Fruit fly (Drosophila melanogaster) whole organism, embryonic: ENCODE measurements around the gene CG5850.

Experiments used
- CG10267 ChIP-seq: fragments of 200-800 bp; sonication (Bioruptor generic); optimal IDR thresholded peaks from 2 replicates; lab custom pipeline; 2018; ENCODE audit warnings: missing biosample characterization, mild to moderate bottlenecking, missing genetic modification characterization, moderate library complexity
- CG10366 ChIP-seq: fragments of 200-800 bp; sonication (Bioruptor generic); IDR thresholded peaks from 2 replicates; pipeline ENCODE4 v1.3.6; 2022; ENCODE audit warnings: missing biosample characterization, missing genetic modification characterization
- CG10959 ChIP-seq: fragments of 200-800 bp; sonication (Bioruptor generic); IDR thresholded peaks from 2 replicates; pipeline ENCODE4 v1.3.6; 2022; ENCODE audit warnings: missing biosample characterization, missing genetic modification characterization
- CG11723 ChIP-seq: fragments of 200-800 bp; sonication (Bioruptor generic); optimal IDR thresholded peaks from 2 replicates; lab custom pipeline; 2017; ENCODE audit warnings: missing biosample characterization, mild to moderate bottlenecking, missing genetic modification characterization
- CG12744 ChIP-seq: fragments of 200-800 bp; sonication (Bioruptor generic); optimal IDR thresholded peaks from 2 replicates; lab custom pipeline; 2016; ENCODE audit warnings: missing biosample characterization, missing genetic modification characterization
- CG12942 ChIP-seq: fragments of 200-800 bp; sonication (Bioruptor generic); optimal IDR thresholded peaks from 3 replicates; lab custom pipeline; 2016; ENCODE audit warnings: missing biosample characterization, missing genetic modification characterization
- CG13123 ChIP-seq: fragments of 200-800 bp; sonication (Bioruptor generic); optimal IDR thresholded peaks from 2 replicates; lab custom pipeline; 2016; ENCODE audit warnings: missing biosample characterization, missing genetic modification characterization
- CG14667 ChIP-seq: fragments of 200-800 bp; sonication (Bioruptor generic); IDR thresholded peaks from 2 replicates; pipeline ENCODE4 v1.3.6; 2022; ENCODE audit warnings: missing biosample characterization, missing genetic modification characterization
- CG14710 ChIP-seq: fragments of 200-800 bp; sonication (Bioruptor generic); optimal IDR thresholded peaks from 3 replicates; lab custom pipeline; 2019; ENCODE audit warnings: missing biosample characterization, mild to moderate bottlenecking, missing genetic modification characterization, moderate library complexity
- CG16813 ChIP-seq: fragments of 200-800 bp; sonication (Bioruptor generic); IDR thresholded peaks from 3 replicates; pipeline ENCODE4 v1.3.6; 2022; ENCODE audit warnings: missing biosample characterization, missing genetic modification characterization; ENCODE audit not compliant: partially characterized antibody
- CG18262 ChIP-seq: fragments of 200-800 bp; optimal IDR thresholded peaks from 3 replicates; lab custom pipeline; 2019; ENCODE audit warnings: missing biosample characterization, mild to moderate bottlenecking, missing genetic modification characterization, moderate library complexity
- CG18619 ChIP-seq: fragments of 200-800 bp; sonication (Bioruptor generic); optimal IDR thresholded peaks from 3 replicates; lab custom pipeline; 2017; ENCODE audit warnings: missing biosample characterization, mild to moderate bottlenecking, missing genetic modification characterization
- CG4328 ChIP-seq: fragments of 200-800 bp; sonication (Bioruptor generic); optimal IDR thresholded peaks from 3 replicates; lab custom pipeline; 2017; ENCODE audit warnings: missing biosample characterization, missing genetic modification reagents, missing genetic modification characterization
- CG9215 ChIP-seq: fragments of 200-800 bp; sonication (Bioruptor generic); IDR thresholded peaks from 2 replicates; pipeline ENCODE4 v1.3.6; 2022; ENCODE audit warnings: missing biosample characterization, missing genetic modification characterization
- CG9876 ChIP-seq: fragments of 200-800 bp; sonication (Bioruptor generic); optimal IDR thresholded peaks from 2 replicates; lab custom pipeline; 2016; ENCODE audit warnings: missing biosample characterization, missing genetic modification characterization
- D19A ChIP-seq: fragments of 200-800 bp; optimal IDR thresholded peaks from 3 replicates; lab custom pipeline; 2019; ENCODE audit warnings: missing biosample characterization, mild to moderate bottlenecking, missing genetic modification characterization, moderate library complexity
- Dfd ChIP-seq, 2 experiments: fragments of >200 bp; optimal IDR thresholded peaks; 2 replicates each; lab custom pipeline; 2017; ENCODE audit warnings: missing biosample characterization in 2 of 2, missing genetic modification characterization in 2 of 2
- HLH4C ChIP-seq: fragments of 200-800 bp; sonication (Bioruptor generic); IDR thresholded peaks from 3 replicates; pipeline ENCODE4 v1.3.6; 2022; ENCODE audit warnings: missing biosample characterization, missing genetic modification characterization; ENCODE audit not compliant: partially characterized antibody
- HmgZ ChIP-seq: fragments of 200-800 bp; sonication (Bioruptor generic); optimal IDR thresholded peaks from 2 replicates; lab custom pipeline; 2018; ENCODE audit warnings: missing biosample characterization, mild to moderate bottlenecking, missing genetic modification characterization
- MESR4 ChIP-seq: fragments of 200-800 bp; sonication (Bioruptor generic); optimal IDR thresholded peaks from 2 replicates; lab custom pipeline; 2018; ENCODE audit warnings: missing biosample characterization, mild to moderate bottlenecking, missing genetic modification characterization, moderate library complexity
- MTF-1 ChIP-seq: fragments of 200-800 bp; sonication (Bioruptor generic); optimal IDR thresholded peaks from 2 replicates; lab custom pipeline; 2018; ENCODE audit warnings: missing biosample characterization, mild to moderate bottlenecking, missing genetic modification characterization, borderline replicate concordance
- Meics ChIP-seq: fragments of 200-800 bp; sonication (Bioruptor generic); optimal IDR thresholded peaks from 2 replicates; lab custom pipeline; 2017; ENCODE audit warnings: missing biosample characterization, mild to moderate bottlenecking, missing genetic modification characterization
- Mes4 ChIP-seq: fragments of 200-800 bp; sonication (Bioruptor generic); optimal IDR thresholded peaks from 2 replicates; lab custom pipeline; 2016; ENCODE audit warnings: missing biosample characterization, missing genetic modification characterization
- NC2α ChIP-seq: fragments of 200-800 bp; sonication (Bioruptor generic); optimal IDR thresholded peaks from 2 replicates; lab custom pipeline; 2016; ENCODE audit warnings: missing biosample characterization, missing genetic modification characterization
- NK7.1 ChIP-seq: fragments of 200-800 bp; sonication (Bioruptor generic); optimal IDR thresholded peaks from 3 replicates; lab custom pipeline; 2016; ENCODE audit warnings: missing biosample characterization, missing genetic modification characterization
- Neu2 ChIP-seq: fragments of 200-800 bp; sonication (Bioruptor generic); optimal IDR thresholded peaks from 3 replicates; lab custom pipeline; 2016; ENCODE audit warnings: missing biosample characterization, missing genetic modification characterization, borderline replicate concordance
- Nf-YA ChIP-seq: fragments of 200-800 bp; sonication (Bioruptor generic); IDR thresholded peaks from 2 replicates; pipeline ENCODE4 v1.3.6; 2022; ENCODE audit warnings: missing biosample characterization, missing genetic modification characterization
- Rx ChIP-seq: fragments of 200-800 bp; sonication (Bioruptor generic); IDR thresholded peaks from 2 replicates; pipeline ENCODE4 v1.3.6; 2022; ENCODE audit warnings: missing biosample characterization, missing genetic modification characterization
- Trl ChIP-seq, 3 experiments: fragments of >200 bp in 2 of 3; fragments of 200-800 bp in 1 of 3; sonication (Bioruptor generic) in 1 of 3; optimal IDR thresholded peaks; 2 replicates in 1 of 3; 3 replicates in 2 of 3; lab custom pipeline; 2016 to 2017; ENCODE audit warnings: missing biosample characterization in 1 of 3, missing genetic modification characterization in 1 of 3
- ab ChIP-seq: fragments of 200-800 bp; sonication (Bioruptor generic); optimal IDR thresholded peaks from 2 replicates; lab custom pipeline; 2016; ENCODE audit warnings: missing biosample characterization, missing genetic modification characterization
- ash1 ChIP-seq: fragments of 200-800 bp; sonication (Bioruptor generic); optimal IDR thresholded peaks from 2 replicates; lab custom pipeline; 2018; ENCODE audit warnings: missing biosample characterization, mild to moderate bottlenecking, missing genetic modification characterization
- cad ChIP-seq: fragments of >200 bp; optimal IDR thresholded peaks from 2 replicates; lab custom pipeline; 2017; ENCODE audit warnings: missing biosample characterization, missing genetic modification characterization
- caup ChIP-seq: fragments of 200-800 bp; sonication (Bioruptor generic); optimal IDR thresholded peaks from 3 replicates; lab custom pipeline; 2017; ENCODE audit warnings: missing biosample characterization, mild to moderate bottlenecking, missing genetic modification characterization, moderate library complexity; ENCODE audit not compliant: severe bottlenecking
- chif ChIP-seq, 2 experiments: fragments of 200-800 bp; sonication (Bioruptor generic); optimal IDR thresholded peaks; 3 replicates each; lab custom pipeline; 2016; ENCODE audit warnings: missing biosample characterization in 2 of 2, missing genetic modification characterization in 2 of 2
- corto ChIP-seq: fragments of 200-800 bp; sonication (Bioruptor generic); optimal IDR thresholded peaks from 2 replicates; lab custom pipeline; 2016; ENCODE audit warnings: missing biosample characterization, mild to moderate bottlenecking, missing genetic modification characterization, moderate library complexity
- crol ChIP-seq: fragments of 200-800 bp; sonication (Bioruptor generic); IDR thresholded peaks from 2 replicates; pipeline ENCODE4 v1.3.6; 2022; ENCODE audit warnings: missing biosample characterization, missing genetic modification characterization
- dati ChIP-seq: fragments of 200-800 bp; sonication (Bioruptor generic); IDR thresholded peaks from 2 replicates; pipeline ENCODE4 v1.3.6; 2022; ENCODE audit warnings: missing biosample characterization, missing genetic modification characterization
- fd102C ChIP-seq: fragments of 200-800 bp; sonication (Bioruptor generic); optimal IDR thresholded peaks from 2 replicates; lab custom pipeline; 2018; ENCODE audit warnings: missing biosample characterization, mild to moderate bottlenecking, missing genetic modification characterization, moderate library complexity
- gce ChIP-seq: fragments of 200-800 bp; sonication (Bioruptor generic); IDR thresholded peaks from 3 replicates; pipeline ENCODE4 v1.3.6; 2022; ENCODE audit warnings: missing biosample characterization, missing genetic modification characterization
- ham ChIP-seq: fragments of 200-800 bp; sonication (Bioruptor generic); IDR thresholded peaks from 2 replicates; pipeline ENCODE4 v1.3.6; 2022; ENCODE audit warnings: missing biosample characterization, missing genetic modification characterization
- ranshi ChIP-seq: fragments of 200-800 bp; sonication (Bioruptor generic); IDR thresholded peaks from 2 replicates; pipeline ENCODE4 v1.3.6; 2022; ENCODE audit warnings: missing biosample characterization, missing genetic modification characterization
- row ChIP-seq: fragments of 200-800 bp; sonication (Bioruptor generic); IDR thresholded peaks from 3 replicates; pipeline ENCODE4 v1.3.6; 2022; ENCODE audit warnings: missing biosample characterization, missing genetic modification characterization
- sima ChIP-seq: fragments of 200-800 bp; sonication (Bioruptor generic); optimal IDR thresholded peaks from 2 replicates; lab custom pipeline; 2016; ENCODE audit warnings: missing biosample characterization, missing genetic modification characterization
- sna ChIP-seq: fragments of 200-800 bp; sonication (Bioruptor generic); IDR thresholded peaks from 2 replicates; pipeline ENCODE4 v1.3.6; 2022; ENCODE audit warnings: missing biosample characterization, missing genetic modification characterization; ENCODE audit not compliant: partially characterized antibody
- sqz ChIP-seq: fragments of 200-800 bp; sonication (Bioruptor generic); optimal IDR thresholded peaks from 3 replicates; lab custom pipeline; 2018; ENCODE audit warnings: missing biosample characterization, mild to moderate bottlenecking, missing genetic modification characterization
- tll ChIP-seq, 2 experiments: fragments of 200-800 bp in 1 of 2; fragments of >200 bp in 1 of 2; sonication (Bioruptor generic) in 1 of 2; optimal IDR thresholded peaks; 2 replicates each; lab custom pipeline; 2017 to 2019; ENCODE audit warnings: missing biosample characterization in 2 of 2, missing genetic modification characterization in 2 of 2, mild to moderate bottlenecking in 1 of 2, moderate library complexity in 1 of 2
- vfl ChIP-seq: fragments of 200-800 bp; sonication (Bioruptor generic); optimal IDR thresholded peaks from 2 replicates; lab custom pipeline; 2016; ENCODE audit warnings: missing biosample characterization, missing genetic modification characterization
- vvl ChIP-seq: fragments of 200-800 bp; sonication (Bioruptor generic); IDR thresholded peaks from 2 replicates; pipeline ENCODE4 v1.3.6; 2022; ENCODE audit warnings: missing biosample characterization, missing genetic modification characterization
- zf30C ChIP-seq: fragments of 200-800 bp; sonication (Bioruptor generic); optimal IDR thresholded peaks from 3 replicates; lab custom pipeline; 2018; ENCODE audit warnings: missing biosample characterization, mild to moderate bottlenecking, missing genetic modification characterization

The CG5850 gene

dm6 chr2L:9956993-9957652 lies 6.6 kb downstream of the CG5850 start, which contains the start of the genes CG4658 and CG5846 (continued):
- TF ChIP-seq ash1 (GFP tag; lab: Kevin White, UChicago) (no peak), fd102C (GFP tag; lab: Kevin White, UChicago) (peak; percentile 84), HmgZ (tag; lab: Kevin White, UChicago) (peak; percentile 94), zf30C (GFP tag; lab: Kevin White, UChicago) (peak; percentile 25), CG9215 (GFP tag; lab: Robert Waterston, UW) (peak; percentile 90), ranshi (GFP tag; lab: Robert Waterston, UW) (peak; percentile 96), CG18262 (tag; lab: Kevin White, UChicago) (peak; percentile 97), CG14667 (GFP tag; lab: Robert Waterston, UW) (peak; percentile 94), CG12942 (GFP tag; lab: Kevin White, UChicago) (peak; percentile 94), corto (GFP tag; lab: Kevin White, UChicago) (peak; percentile 18), NC2α (peak; percentile 83), Dfd (GFP tag; optimal IDR thresholded peaks at IDR 0.05; lab: Kevin White, UChicago) (no peak), caup (GFP tag; lab: Kevin White, UChicago) (peak; percentile 88), ham (GFP tag; lab: Robert Waterston, UW) (peak; percentile 50; the same call in 1 of the 2 replicates), tll (GFP tag; optimal IDR thresholded peaks at IDR 0.05; lab: Kevin White, UChicago) (peak in 1 of 2 experiments; percentile 54), Neu2 (GFP tag; lab: Kevin White, UChicago) (no peak), CG4328 (GFP tag; lab: Kevin White, UChicago) (peak; percentile 68), vvl (GFP tag; lab: Robert Waterston, UW) (peak; percentile 98), MESR4 (GFP tag; lab: Kevin White, UChicago) (peak; percentile 60), Nf-YA (peak; percentile 88), CG10366 (GFP tag; lab: Robert Waterston, UW) (peak; percentile 92), sima (GFP tag; lab: Kevin White, UChicago) (no peak), CG14710 (tag; lab: Kevin White, UChicago) (peak; percentile 96), CG10959 (GFP tag; lab: Robert Waterston, UW) (peak; percentile 89; the same call in 1 of the 2 replicates), cad (GFP tag; lab: Kevin White, UChicago) (no peak), CG9876 (peak; percentile 50), HLH4C (GFP tag; lab: Robert Waterston, UW) (no peak), Mes4 (GFP tag; lab: Kevin White, UChicago) (peak; percentile 80), row (GFP tag; lab: Robert Waterston, UW) (peak; percentile 99), vfl (GFP tag; lab: Kevin White, UChicago) (peak; percentile 59), CG10267 (tag; lab: Kevin White, UChicago) (peak; percentile 93), Meics (GFP tag; lab: Kevin White, UChicago) (peak; percentile 92), Rx (GFP tag; lab: Robert Waterston, UW) (peak; percentile 82), D19A (tag; lab: Kevin White, UChicago) (peak; percentile 92), CG18619 (peak; percentile 87), sna (GFP tag; lab: Robert Waterston, UW) (no peak), sqz (GFP tag; lab: Kevin White, UChicago) (peak; percentile 79), chif (GFP tag; optimal IDR thresholded peaks at IDR 0.05; lab: Kevin White, UChicago) (peak; percentile 83 to 92), CG12744 (peak; percentile 75), CG13123 (peak; percentile 90), Trl (optimal IDR thresholded peaks at IDR 0.05; lab: Kevin White, UChicago) (no peak), Trl (GFP tag; optimal IDR thresholded peaks at IDR 0.05; lab: Kevin White, UChicago) (peak; percentile 75), MTF-1 (GFP tag; lab: Kevin White, UChicago) (peak; percentile 77), CG11723 (peak; percentile 80), dati (GFP tag; lab: Robert Waterston, UW) (peak; percentile 79), gce (peak; percentile 87), NK7.1 (GFP tag; lab: Kevin White, UChicago) (peak; percentile 39), ab (GFP tag; lab: Kevin White, UChicago) (peak; percentile 26), crol (GFP tag; lab: Robert Waterston, UW) (peak; percentile 39; the same call in 1 of the 2 replicates), CG16813 (GFP tag; lab: Robert Waterston, UW) (no peak)
